Fruit fly (Drosophila melanogaster) whole organism, embryonic: ENCODE measurements around the gene CG5070.
A peak's percentile ranks its signal among the peaks of the same experiment; 100 is the strongest.

ENCODE experiments used
- Aef1 ChIP-seq: fragments of 200-800 bp; sonication (Bioruptor generic); IDR thresholded peaks from 3 replicates; pipeline ENCODE4 v1.3.6; 2022; ENCODE audit warnings: missing biosample characterization, missing genetic modification characterization
- CG10209 ChIP-seq: fragments of 200-800 bp; sonication (Bioruptor generic); optimal IDR thresholded peaks from 3 replicates; lab custom pipeline; 2017; ENCODE audit warnings: missing biosample characterization, mild to moderate bottlenecking, missing genetic modification characterization, missing genetic modification reagents
- CG10366 ChIP-seq: fragments of 200-800 bp; sonication (Bioruptor generic); IDR thresholded peaks from 2 replicates; pipeline ENCODE4 v1.3.6; 2022; ENCODE audit warnings: missing biosample characterization, missing genetic modification characterization
- CG11085 ChIP-seq: fragments of 200-800 bp; sonication (Bioruptor generic); IDR thresholded peaks from 2 replicates; pipeline ENCODE4 v1.3.6; 2022; ENCODE audit warnings: missing biosample characterization, missing genetic modification characterization
- CG11398 ChIP-seq: fragments of 200-800 bp; sonication (Bioruptor generic); optimal IDR thresholded peaks from 2 replicates; lab custom pipeline; 2016; ENCODE audit warnings: missing biosample characterization, missing genetic modification characterization
- CG1233 ChIP-seq: fragments of 200-800 bp; sonication (Bioruptor generic); optimal IDR thresholded peaks from 4 replicates; lab custom pipeline; 2018; ENCODE audit warnings: missing biosample characterization, mild to moderate bottlenecking, missing genetic modification characterization
- CG13424 ChIP-seq: fragments of 200-800 bp; sonication (Bioruptor generic); optimal IDR thresholded peaks from 2 replicates; lab custom pipeline; 2019; ENCODE audit warnings: missing biosample characterization, mild to moderate bottlenecking, missing genetic modification characterization, moderate library complexity
- CG14441 ChIP-seq: fragments of 200-800 bp; sonication (Bioruptor generic); IDR thresholded peaks from 2 replicates; pipeline ENCODE4 v1.3.6; 2022; ENCODE audit warnings: missing biosample characterization, missing genetic modification characterization
- CG14667 ChIP-seq: fragments of 200-800 bp; sonication (Bioruptor generic); IDR thresholded peaks from 2 replicates; pipeline ENCODE4 v1.3.6; 2022; ENCODE audit warnings: missing biosample characterization, missing genetic modification characterization
- CG18599 ChIP-seq: fragments of 200-800 bp; sonication (Bioruptor generic); optimal IDR thresholded peaks from 3 replicates; lab custom pipeline; 2017; ENCODE audit warnings: missing biosample characterization, missing genetic modification characterization, mild to moderate bottlenecking, moderate library complexity, missing genetic modification reagents
- CG2120 ChIP-seq: fragments of 200-800 bp; sonication (Bioruptor generic); optimal IDR thresholded peaks from 3 replicates; lab custom pipeline; 2016; ENCODE audit warnings: missing biosample characterization, missing genetic modification characterization
- CG2712 ChIP-seq: fragments of 200-800 bp; optimal IDR thresholded peaks from 3 replicates; lab custom pipeline; 2019; ENCODE audit warnings: missing biosample characterization, mild to moderate bottlenecking, missing genetic modification characterization, moderate library complexity
- CG2875 ChIP-seq: fragments of 200-800 bp; sonication (Bioruptor generic); optimal IDR thresholded peaks from 2 replicates; lab custom pipeline; 2017; ENCODE audit warnings: missing biosample characterization, mild to moderate bottlenecking, missing genetic modification characterization, missing genetic modification reagents
- CG3065 ChIP-seq: fragments of 200-800 bp; sonication (Bioruptor generic); optimal IDR thresholded peaks from 2 replicates; lab custom pipeline; 2016; ENCODE audit warnings: missing biosample characterization, missing genetic modification characterization
- CG32532 ChIP-seq: fragments of 200-800 bp; sonication (Bioruptor generic); IDR thresholded peaks from 2 replicates; pipeline ENCODE4 v1.3.6; 2022; ENCODE audit warnings: missing biosample characterization, missing genetic modification characterization
- CG32772 ChIP-seq: fragments of 200-800 bp; sonication (Bioruptor generic); IDR thresholded peaks from 2 replicates; pipeline ENCODE4 v1.3.6; 2022; ENCODE audit warnings: missing biosample characterization, missing genetic modification characterization
- CG34422 ChIP-seq: fragments of 200-800 bp; sonication (Bioruptor generic); IDR thresholded peaks from 3 replicates; pipeline ENCODE4 v1.3.6; 2022; ENCODE audit warnings: missing biosample characterization, missing genetic modification characterization
- CG3838 ChIP-seq: fragments of 200-800 bp; sonication (Bioruptor generic); optimal IDR thresholded peaks from 3 replicates; lab custom pipeline; 2016; ENCODE audit warnings: missing biosample characterization, missing genetic modification characterization
- CG7372 ChIP-seq: fragments of 200-800 bp; sonication (Bioruptor generic); IDR thresholded peaks from 2 replicates; pipeline ENCODE4 v1.3.6; 2022; ENCODE audit warnings: missing biosample characterization, missing genetic modification characterization
- CG7839 ChIP-seq: fragments of 200-800 bp; sonication (Bioruptor generic); optimal IDR thresholded peaks from 3 replicates; lab custom pipeline; 2018; ENCODE audit warnings: missing biosample characterization, mild to moderate bottlenecking, missing genetic modification characterization, moderate library complexity
- CrebB ChIP-seq: fragments of 200-800 bp; sonication (Bioruptor generic); optimal IDR thresholded peaks from 3 replicates; lab custom pipeline; 2018; ENCODE audit warnings: missing biosample characterization, mild to moderate bottlenecking, missing genetic modification characterization
- Elba2 ChIP-seq: fragments of 200-800 bp; sonication (Bioruptor generic); optimal IDR thresholded peaks from 3 replicates; lab custom pipeline; 2016; ENCODE audit warnings: missing biosample characterization, missing genetic modification characterization
- Fer2 ChIP-seq: fragments of 200-800 bp; sonication (Bioruptor generic); optimal IDR thresholded peaks from 2 replicates; lab custom pipeline; 2018; ENCODE audit warnings: missing biosample characterization, mild to moderate bottlenecking, missing genetic modification characterization, moderate library complexity
- Gug ChIP-seq: fragments of 200-800 bp; sonication (Bioruptor generic); IDR thresholded peaks from 4 replicates; pipeline ENCODE4 v1.3.6; 2022; ENCODE audit warnings: missing biosample characterization, missing genetic modification characterization
- HLHmδ ChIP-seq: fragments of 200-800 bp; sonication (Bioruptor generic); optimal IDR thresholded peaks from 2 replicates; lab custom pipeline; 2018; ENCODE audit warnings: missing biosample characterization, mild to moderate bottlenecking, missing genetic modification characterization, moderate library complexity
- Hmx ChIP-seq: fragments of 200-800 bp; sonication (Bioruptor generic); optimal IDR thresholded peaks from 2 replicates; lab custom pipeline; 2016; ENCODE audit warnings: missing biosample characterization, missing genetic modification characterization
- MBD-R2 ChIP-seq: fragments of 200-800 bp; sonication (Bioruptor generic); IDR thresholded peaks from 2 replicates; pipeline ENCODE4 v1.3.6; 2022; ENCODE audit warnings: missing biosample characterization, missing genetic modification characterization
- PHDP ChIP-seq: fragments of 200-800 bp; sonication (Bioruptor generic); optimal IDR thresholded peaks from 3 replicates; lab custom pipeline; 2018; ENCODE audit warnings: missing biosample characterization, mild to moderate bottlenecking, missing genetic modification characterization, moderate library complexity
- Pdp1 ChIP-seq, 2 experiments: fragments of 200-800 bp; sonication (Bioruptor generic); optimal IDR thresholded peaks; 3 replicates each; lab custom pipeline; 2016; ENCODE audit warnings: missing biosample characterization in 2 of 2, missing genetic modification characterization in 2 of 2, mild to moderate bottlenecking in 1 of 2, moderate library complexity in 1 of 2
- Sox102F ChIP-seq: fragments of 200-800 bp; sonication (Bioruptor generic); optimal IDR thresholded peaks from 2 replicates; lab custom pipeline; 2018; ENCODE audit warnings: missing biosample characterization, mild to moderate bottlenecking, missing genetic modification characterization, moderate library complexity
- Sry-δ ChIP-seq: fragments of 200-800 bp; sonication (Bioruptor generic); optimal IDR thresholded peaks from 2 replicates; lab custom pipeline; 2016; ENCODE audit warnings: missing biosample characterization, missing genetic modification characterization
- Usf ChIP-seq: fragments of 200-800 bp; sonication (Bioruptor generic); optimal IDR thresholded peaks from 2 replicates; lab custom pipeline; 2017; ENCODE audit warnings: missing genotype, missing biosample characterization, missing genetic modification characterization
- cwo ChIP-seq: fragments of 200-800 bp; sonication (Bioruptor generic); optimal IDR thresholded peaks from 3 replicates; lab custom pipeline; 2017; ENCODE audit warnings: missing biosample characterization, missing genetic modification characterization, mild to moderate bottlenecking, moderate library complexity, missing genetic modification reagents
- dati ChIP-seq: fragments of 200-800 bp; sonication (Bioruptor generic); IDR thresholded peaks from 2 replicates; pipeline ENCODE4 v1.3.6; 2022; ENCODE audit warnings: missing biosample characterization, missing genetic modification characterization
- ems ChIP-seq: fragments of 200-800 bp; sonication (Bioruptor generic); optimal IDR thresholded peaks from 3 replicates; lab custom pipeline; 2016; ENCODE audit warnings: missing biosample characterization, missing genetic modification characterization
- fd96Cb ChIP-seq: fragments of 200-800 bp; sonication (Bioruptor generic); optimal IDR thresholded peaks from 2 replicates; lab custom pipeline; 2018; ENCODE audit warnings: missing biosample characterization, mild to moderate bottlenecking, missing genetic modification characterization, moderate library complexity
- fu2 ChIP-seq: fragments of 200-800 bp; sonication (Bioruptor generic); optimal IDR thresholded peaks from 2 replicates; lab custom pipeline; 2016; ENCODE audit warnings: missing biosample characterization, missing genetic modification characterization
- lbe ChIP-seq: fragments of 200-800 bp; sonication (Bioruptor generic); optimal IDR thresholded peaks from 2 replicates; lab custom pipeline; 2016; ENCODE audit warnings: missing biosample characterization, mild to moderate bottlenecking, missing genetic modification characterization
- lola ChIP-seq, 3 experiments: fragments of >200 bp in 2 of 3; fragments of 200-800 bp in 1 of 3; sonication (Bioruptor generic) in 1 of 3; optimal IDR thresholded peaks; 2 replicates each; lab custom pipeline; 2017 to 2019; ENCODE audit warnings: missing biosample characterization in 3 of 3, missing genetic modification characterization in 3 of 3, mild to moderate bottlenecking in 1 of 3, moderate library complexity in 1 of 3
- oc ChIP-seq: fragments of 200-800 bp; sonication (Bioruptor generic); optimal IDR thresholded peaks from 2 replicates; lab custom pipeline; 2018; ENCODE audit warnings: missing biosample characterization, mild to moderate bottlenecking, missing genetic modification characterization, moderate library complexity
- pzg ChIP-seq: fragments of 200-800 bp; sonication (Bioruptor generic); optimal IDR thresholded peaks from 3 replicates; lab custom pipeline; 2018; ENCODE audit warnings: missing biosample characterization, mild to moderate bottlenecking, missing genetic modification characterization, moderate library complexity
- ranshi ChIP-seq: fragments of 200-800 bp; sonication (Bioruptor generic); IDR thresholded peaks from 2 replicates; pipeline ENCODE4 v1.3.6; 2022; ENCODE audit warnings: missing biosample characterization, missing genetic modification characterization
- schlank ChIP-seq: fragments of 200-800 bp; sonication (Bioruptor generic); optimal IDR thresholded peaks from 2 replicates; lab custom pipeline; 2018; ENCODE audit warnings: missing biosample characterization, mild to moderate bottlenecking, missing genetic modification characterization
- seq ChIP-seq: fragments of 200-800 bp; sonication (Bioruptor generic); IDR thresholded peaks from 2 replicates; pipeline ENCODE4 v1.3.6; 2022; ENCODE audit warnings: missing biosample characterization, missing genetic modification characterization
- sr ChIP-seq: fragments of 200-800 bp; sonication (Bioruptor generic); IDR thresholded peaks from 3 replicates; pipeline ENCODE4 v1.3.6; 2022; ENCODE audit warnings: missing biosample characterization, missing genetic modification characterization
- tll ChIP-seq, 2 experiments: fragments of 200-800 bp in 1 of 2; fragments of >200 bp in 1 of 2; sonication (Bioruptor generic) in 1 of 2; optimal IDR thresholded peaks; 2 replicates each; lab custom pipeline; 2017 to 2019; ENCODE audit warnings: missing biosample characterization in 2 of 2, missing genetic modification characterization in 2 of 2, mild to moderate bottlenecking in 1 of 2, moderate library complexity in 1 of 2
- tup ChIP-seq: fragments of 200-800 bp; sonication (Bioruptor generic); optimal IDR thresholded peaks from 2 replicates; lab custom pipeline; 2016; ENCODE audit warnings: missing biosample characterization, mild to moderate bottlenecking, missing genetic modification characterization, moderate library complexity
- wdn ChIP-seq: fragments of 200-800 bp; sonication (Bioruptor generic); IDR thresholded peaks from 2 replicates; pipeline ENCODE4 v1.3.6; 2022; ENCODE audit warnings: missing biosample characterization, missing genetic modification characterization
- wor ChIP-seq: fragments of 200-800 bp; sonication (Bioruptor generic); IDR thresholded peaks from 2 replicates; pipeline ENCODE4 v1.3.6; 2022; ENCODE audit warnings: missing biosample characterization, missing genetic modification characterization
- zen2 ChIP-seq: fragments of 200-800 bp; sonication (Bioruptor generic); IDR thresholded peaks from 3 replicates; pipeline ENCODE4 v1.3.6; 2022; ENCODE audit warnings: missing biosample characterization, missing genetic modification characterization; ENCODE audit not compliant: partially characterized antibody

The CG5070 gene

dm6 chrX:17170484-17170944 is 32.4 kb upstream of the CG5070 start (continued):
- TF ChIP-seq CG13424 (tag; lab: Kevin White, UChicago) (peak; percentile 55), CG10366 (GFP tag; lab: Robert Waterston, UW) (peak; percentile 36), CG7372 (peak; percentile 69), oc (tag; lab: Kevin White, UChicago) (no peak), schlank (tag; lab: Kevin White, UChicago) (no peak), CG14441 (peak; percentile 49; the same call in 1 of the 2 replicates), lbe (GFP tag; lab: Kevin White, UChicago) (peak; percentile 35), CG32772 (GFP tag; lab: Robert Waterston, UW) (peak; percentile 48; the same call in 1 of the 2 replicates), wdn (0 out of 2 replicates have a peak, but pooled peaks have one; percentile 36), CG3065 (no peak), lola (GFP tag; optimal IDR thresholded peaks at IDR 0.05; lab: Kevin White, UChicago) (no peak), Sox102F (peak; percentile 38), fd96Cb (tag; lab: Kevin White, UChicago) (no peak), seq (GFP tag; lab: Robert Waterston, UW) (peak; percentile 50; the same call in 1 of the 2 replicates), Sry-δ (GFP tag; lab: Kevin White, UChicago) (no peak), CG18599 (GFP tag; lab: Kevin White, UChicago) (peak; percentile 73), CG10209 (peak; percentile 39), CG32532 (GFP tag; lab: Robert Waterston, UW) (peak; percentile 77), CG7839 (peak; percentile 65), CG2120 (GFP tag; lab: Kevin White, UChicago) (peak; percentile 31), ems (no peak), CG14667 (GFP tag; lab: Robert Waterston, UW) (0 out of 2 replicates have a peak, but pooled peaks have one; percentile 11), Elba2 (peak; percentile 77), pzg (no peak), ranshi (GFP tag; lab: Robert Waterston, UW) (peak; percentile 42; the same call in 1 of the 2 replicates), tll (GFP tag; optimal IDR thresholded peaks at IDR 0.05; lab: Kevin White, UChicago) (peak in 1 of 2 experiments; percentile 12), CG2712 (tag; lab: Kevin White, UChicago) (peak; percentile 36), MBD-R2 (peak; percentile 24; the same call in 1 of the 2 replicates), CG3838 (GFP tag; lab: Kevin White, UChicago) (no peak), dati (no peak), fu2 (GFP tag; lab: Kevin White, UChicago) (no peak), sr (GFP tag; lab: Robert Waterston, UW) (no peak), tup (GFP tag; lab: Kevin White, UChicago) (no peak), cwo (GFP tag; lab: Kevin White, UChicago) (peak; percentile 69), Aef1 (GFP tag; lab: Robert Waterston, UW) (peak; percentile 37; the same call in 1 of the 3 replicates), wor (GFP tag; lab: Robert Waterston, UW) (no peak), CG11398 (GFP tag; lab: Kevin White, UChicago) (no peak), Pdp1 (GFP tag; optimal IDR thresholded peaks at IDR 0.05; lab: Kevin White, UChicago) (no peak), zen2 (no peak), HLHmδ (GFP tag; lab: Kevin White, UChicago) (no peak), CrebB (tag; lab: Kevin White, UChicago) (no peak), Fer2 (tag; lab: Kevin White, UChicago) (peak; percentile 15), Gug (GFP tag; lab: Robert Waterston, UW) (no peak), CG34422 (GFP tag; lab: Robert Waterston, UW) (0 out of 3 replicates have a peak, but pooled peaks have one; percentile 29), CG11085 (GFP tag; lab: Robert Waterston, UW) (0 out of 2 replicates have a peak, but pooled peaks have one; percentile 11), CG1233 (GFP tag; lab: Kevin White, UChicago) (peak; percentile 7), CG2875 (GFP tag; lab: Kevin White, UChicago) (no peak), Usf (GFP tag; lab: Kevin White, UChicago) (no peak), PHDP (peak; percentile 57), Hmx (GFP tag; lab: Kevin White, UChicago) (no peak)
